Fruit fly (Drosophila melanogaster) whole organism, embryonic: ENCODE data around the gene Ets97D.

Source experiments
- CG12299 ChIP-seq: fragments of 200-800 bp; sonication (Bioruptor generic); optimal IDR thresholded peaks from 2 replicates; lab custom pipeline; 2018; ENCODE audit warnings: missing biosample characterization, mild to moderate bottlenecking, missing genetic modification characterization
- CG34422 ChIP-seq: fragments of 200-800 bp; sonication (Bioruptor generic); IDR thresholded peaks from 3 replicates; pipeline ENCODE4 v1.3.6; 2022; ENCODE audit warnings: missing biosample characterization, missing genetic modification characterization
- CG5953 ChIP-seq: fragments of 200-800 bp; sonication (Bioruptor generic); IDR thresholded peaks from 2 replicates; pipeline ENCODE4 v1.3.6; 2022; ENCODE audit warnings: missing biosample characterization, missing genetic modification characterization
- so ChIP-seq: fragments of 200-800 bp; sonication (Bioruptor generic); IDR thresholded peaks from 3 replicates; pipeline ENCODE4 v1.3.6; 2022; ENCODE audit warnings: missing biosample characterization, missing genetic modification characterization
- ssp ChIP-seq: fragments of 200-800 bp; sonication (Bioruptor generic); IDR thresholded peaks from 2 replicates; pipeline ENCODE4 v1.3.6; 2022; ENCODE audit warnings: missing biosample characterization, missing genetic modification characterization

dm6 chr3R:26955527-26955926, 42.8 kb upstream of the Ets97D start:
- TF ChIP-seq so (GFP tag; lab: Robert Waterston, UW) (no peak), CG5953 (no peak), CG12299 (no peak), CG34422 (GFP tag; lab: Robert Waterston, UW) (no peak), ssp (GFP tag; lab: Robert Waterston, UW) (no peak)
